Worm (Caenorhabditis elegans) whole organism, late embryonic: ENCODE data around the gene cpna-2.

Source experiments
- ceh-2 ChIP-seq: sonication (generic microtip); optimal IDR thresholded peaks from 2 replicates; lab custom pipeline; 2016; ENCODE audit warnings: missing genotype, missing genetic modification characterization, missing compliant biosample characterization
- fkh-10 ChIP-seq: fragments of 150-350 bp; optimal IDR thresholded peaks from 2 replicates; lab custom pipeline; 2014; ENCODE audit warnings: missing biosample characterization, missing genetic modification reagents, missing genetic modification characterization

ce11 chrII:7716112-7716511 is 8.6 kb upstream of the cpna-2 start:
- no peak for TF ChIP-seq fkh-10 (GFP tag; lab: Kevin White, UChicago)
- TF ChIP-seq ceh-2 (tag; lab: Kevin White, UChicago): no peak
